Worm (Caenorhabditis elegans): ENCODE measurements around the gene srw-14.

DNA sequence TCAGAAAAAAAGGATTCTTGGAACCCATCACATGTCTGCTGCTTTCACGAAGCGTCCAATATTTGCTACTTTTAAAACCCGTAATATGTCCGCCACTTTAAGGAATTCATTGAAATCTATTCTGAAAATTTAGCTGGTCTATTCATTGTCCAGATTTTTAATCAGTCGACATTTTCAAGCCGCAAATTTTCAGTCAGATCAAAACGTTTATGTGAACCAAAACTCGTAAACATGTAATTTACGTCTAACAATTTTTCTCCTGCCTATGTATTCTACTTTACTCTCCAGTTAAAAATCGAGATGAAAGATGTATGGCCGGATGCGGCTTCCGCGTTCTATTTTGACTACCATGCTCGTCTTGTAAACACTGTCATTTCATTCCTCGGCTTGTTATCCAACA is 27.8 kb upstream of the srw-14 start, which contains the start of gene srw-1:
- TF ChIP-seq aptf-2 (GFP tag; conservative IDR thresholded peaks at IDR 0.05) (no peak), T26A5.8 (tag; optimal IDR thresholded peaks at IDR 0.05) (no peak)
